Worm (Caenorhabditis elegans) whole organism, L4 larva: ENCODE measurements around the gene dhs-8.

ENCODE experiments used
- aha-1 ChIP-seq: fragments of 150-350 bp; peaks from one replicate; lab custom pipeline; 2014; ENCODE audit warnings: missing biosample characterization, missing genetic modification characterization
- ceh-32 ChIP-seq: sonication (generic microtip); optimal IDR thresholded peaks from 2 replicates; lab custom pipeline; 2016; ENCODE audit warnings: mild to moderate bottlenecking, missing genetic modification characterization, missing compliant biosample characterization; ENCODE audit not compliant: poor library complexity
- fkh-10 ChIP-seq: fragments of 150-350 bp; optimal IDR thresholded peaks from 2 replicates; lab custom pipeline; 2014; ENCODE audit warnings: missing biosample characterization, missing genetic modification reagents, missing genetic modification characterization
- hif-1 ChIP-seq, 2 experiments: sonication (generic microtip); optimal IDR thresholded peaks; 2 replicates each; lab custom pipeline; 2016 to 2017; ENCODE audit warnings: missing compliant biosample characterization in 2 of 2, missing genetic modification characterization in 2 of 2, missing genetic modification reagents in 2 of 2, missing genotype in 2 of 2, mild to moderate bottlenecking in 1 of 2
- lin-39 ChIP-seq: fragments of 150-350 bp; optimal IDR thresholded peaks from 2 replicates; lab custom pipeline; 2014; ENCODE audit warnings: missing biosample characterization, missing genetic modification reagents, missing genetic modification characterization
- nhr-11 ChIP-seq: fragments of 150-350 bp; optimal IDR thresholded peaks from 2 replicates; lab custom pipeline; 2014; ENCODE audit warnings: missing biosample characterization, missing genetic modification characterization
- rbr-2 ChIP-seq: sonication (generic microtip); optimal IDR thresholded peaks from 2 replicates; lab custom pipeline; 2016; ENCODE audit warnings: missing genotype, missing genetic modification characterization, missing compliant biosample characterization
- snpc-4 ChIP-seq: fragments of 150-350 bp; optimal IDR thresholded peaks from 2 replicates; lab custom pipeline; 2014; ENCODE audit warnings: missing biosample characterization, missing genetic modification characterization
- unc-39 ChIP-seq: sonication (generic microtip); optimal IDR thresholded peaks from 2 replicates; lab custom pipeline; 2017; ENCODE audit warnings: missing biosample characterization, missing genetic modification characterization
- zfp-2 ChIP-seq: sonication (generic microtip); optimal IDR thresholded peaks from 2 replicates; lab custom pipeline; 2016; ENCODE audit warnings: mild to moderate bottlenecking, missing genetic modification characterization, missing compliant biosample characterization
- ztf-11 ChIP-seq: fragments of 150-350 bp; optimal IDR thresholded peaks from 2 replicates; lab custom pipeline; 2014; ENCODE audit warnings: missing biosample characterization, missing genetic modification characterization

- no peak for TF ChIP-seq unc-39
- no peak for TF ChIP-seq snpc-4
- no peak for TF ChIP-seq zfp-2 (tag; lab: Kevin White, UChicago)
- no peak for TF ChIP-seq rbr-2 (tag; lab: Kevin White, UChicago)
- no peak for TF ChIP-seq aha-1
- TF ChIP-seq fkh-10 (GFP tag; lab: Kevin White, UChicago) = no peak
- no peak for TF ChIP-seq ceh-32 (tag; lab: Kevin White, UChicago)
- no peak for TF ChIP-seq lin-39
- no peak for TF ChIP-seq nhr-11 (tag; lab: Kevin White, UChicago)
- no peak for TF ChIP-seq ztf-11
- no peak for TF ChIP-seq hif-1 (tag; optimal IDR thresholded peaks at IDR 0.05; lab: Kevin White, UChicago)
These were observed 39.9 kb downstream of the dhs-8 start, which contains the start of the genes clec-147 and C04H5.7 for ce11 chrII:14537728-14538127.
